Worm (Caenorhabditis elegans) whole organism, L4/young adult: Measurements from ENCODE around the gene T18D3.9.

ENCODE experiments used
- W03F9.2 ChIP-seq: fragments of 150-350 bp; optimal IDR thresholded peaks from 2 replicates; lab custom pipeline; 2014; ENCODE audit warnings: missing biosample characterization, missing genetic modification characterization
- dao-5 ChIP-seq: sonication (generic microtip); optimal IDR thresholded peaks from 2 replicates; lab custom pipeline; 2016; ENCODE audit warnings: missing genotype, missing genetic modification characterization, moderate library complexity, missing compliant biosample characterization
- him-1 ChIP-seq: sonication (generic microtip); optimal IDR thresholded peaks from 2 replicates; lab custom pipeline; 2016; ENCODE audit warnings: missing genotype, missing genetic modification reagents, missing genetic modification characterization, missing compliant biosample characterization

DNA sequence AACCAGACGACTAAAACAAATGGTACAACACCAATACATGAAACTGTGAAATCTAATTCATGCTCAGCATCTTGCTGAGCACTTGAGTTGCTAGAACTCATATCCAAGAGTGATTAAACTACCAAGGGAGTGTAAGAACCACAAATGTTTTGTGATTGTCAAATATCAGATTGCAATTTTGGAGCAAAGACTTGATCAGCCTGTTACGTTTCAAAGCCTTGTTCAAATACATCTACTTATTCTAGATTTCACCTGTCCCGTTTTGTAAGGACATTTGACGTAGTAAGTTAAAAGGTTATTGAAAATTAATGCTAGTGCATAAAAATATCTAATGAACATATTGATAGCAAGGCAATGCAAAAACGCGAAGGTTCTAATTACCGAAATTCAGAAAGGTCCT lies 23.1 kb upstream of the T18D3.9 start, which contains the start of gene F45E6.1:
- no peak for TF ChIP-seq him-1 (tag; lab: Kevin White, UChicago)
- TF ChIP-seq dao-5 (tag; lab: Kevin White, UChicago): no peak
- no peak for TF ChIP-seq W03F9.2
